Fruit fly (Drosophila melanogaster): Measurements from ENCODE around the gene SAK.

The SAK gene

dm6 chr3L:21515823-21516715 is at the start of gene SAK, which contains the start of gene Cdk12 (continued):
- no peak; the same call in 1 of the 2 replicates for TF ChIP-seq CG11696 (GFP tag; IDR thresholded peaks at IDR 0.05)
- peak; percentile 77 for TF ChIP-seq CG11247 (GFP tag; IDR thresholded peaks at IDR 0.05)
- TF ChIP-seq CG18476 (GFP tag; optimal IDR thresholded peaks at IDR 0.05): peak; percentile 79
- peak; percentile 42 for TF ChIP-seq CG6813 (GFP tag; optimal IDR thresholded peaks at IDR 0.05)
- no peak for TF ChIP-seq Nf-YA (GFP tag; IDR thresholded peaks at IDR 0.05)
- TF ChIP-seq Oaz (GFP tag; IDR thresholded peaks at IDR 0.05): peak; percentile 80
- peak; percentile 81 for TF ChIP-seq CG6272 (GFP tag; IDR thresholded peaks at IDR 0.05)
- 0 out of 3 replicates have a peak, but pooled peaks have one; percentile 46 for TF ChIP-seq CG2199 (GFP tag; IDR thresholded peaks at IDR 0.05)
- TF ChIP-seq HHEX (GFP tag; optimal IDR thresholded peaks at IDR 0.05): peak; percentile 85
- TF ChIP-seq Ets65A (GFP tag): peak; percentile 98
- peak; percentile 77 for TF ChIP-seq CG34422 (GFP tag; IDR thresholded peaks at IDR 0.05)
- peak; percentile 40 for TF ChIP-seq ATbp (GFP tag; optimal IDR thresholded peaks at IDR 0.05)
- TF ChIP-seq inv (GFP tag; IDR thresholded peaks at IDR 0.05; ENCODE audit: partially characterized antibody): peak; percentile 22; the same call in 1 of the 2 replicates
- TF ChIP-seq row (GFP tag; IDR thresholded peaks at IDR 0.05): peak; percentile 96
- TF ChIP-seq Meics (GFP tag; optimal IDR thresholded peaks at IDR 0.05): peak; percentile 85
- peak; percentile 79 for TF ChIP-seq Fer1 (GFP tag; optimal IDR thresholded peaks at IDR 0.05)
- 0 out of 2 replicates have a peak, but pooled peaks have one; percentile 59 for TF ChIP-seq ap (GFP tag; IDR thresholded peaks at IDR 0.05)
- TF ChIP-seq salm (tag; optimal IDR thresholded peaks at IDR 0.05): peak; percentile 60
- no peak; the same call in 2 of the 3 replicates for TF ChIP-seq zen2 (GFP tag; IDR thresholded peaks at IDR 0.05; ENCODE audit: partially characterized antibody)
- peak; percentile 77 for TF ChIP-seq danr (GFP tag; IDR thresholded peaks at IDR 0.05)
- no peak for TF ChIP-seq CG4282 (GFP tag; optimal IDR thresholded peaks at IDR 0.05)
- peak; percentile 88 for TF ChIP-seq CG7839 (tag; optimal IDR thresholded peaks at IDR 0.05)
- TF ChIP-seq Jarid2 (GFP tag; optimal IDR thresholded peaks at IDR 0.05): no peak
- TF ChIP-seq br (optimal IDR thresholded peaks at IDR 0.05): no peak
- peak; percentile 66; the same call in 2 of the 3 replicates for TF ChIP-seq H15 (GFP tag; IDR thresholded peaks at IDR 0.05)
- peak; percentile 88 for TF ChIP-seq CG15269 (tag; optimal IDR thresholded peaks at IDR 0.05)
- peak; percentile 87 for TF ChIP-seq CG4328 (GFP tag; optimal IDR thresholded peaks at IDR 0.05)
- peak; percentile 21 for TF ChIP-seq CG4854 (GFP tag; optimal IDR thresholded peaks at IDR 0.05)
- peak; percentile 55 for TF ChIP-seq CG6854 (GFP tag; optimal IDR thresholded peaks at IDR 0.05)
- TF ChIP-seq schlank (tag; optimal IDR thresholded peaks at IDR 0.05): peak; percentile 55
- TF ChIP-seq unc-4 (GFP tag; IDR thresholded peaks at IDR 0.05; ENCODE audit: partially characterized antibody): peak; percentile 37; the same call in 1 of the 2 replicates
- TF ChIP-seq CG2875 (GFP tag; optimal IDR thresholded peaks at IDR 0.05): peak; percentile 63
- no peak for TF ChIP-seq Lpt (GFP tag; optimal IDR thresholded peaks at IDR 0.05)
- TF ChIP-seq pzg (GFP tag; optimal IDR thresholded peaks at IDR 0.05): peak; percentile 40
- peak; percentile 71 for TF ChIP-seq Antp (GFP tag; optimal IDR thresholded peaks at IDR 0.05)
- peak; percentile 89 for TF ChIP-seq CG3281 (GFP tag; optimal IDR thresholded peaks at IDR 0.05)
- peak; percentile 10 for TF ChIP-seq CG1792 (GFP tag; optimal IDR thresholded peaks at IDR 0.05)
- TF ChIP-seq Doc2 (GFP tag; IDR thresholded peaks at IDR 0.05): no peak
- peak; percentile 74 for TF ChIP-seq CG17328 (GFP tag; IDR thresholded peaks at IDR 0.05)
- peak; percentile 87 for TF ChIP-seq CG10209 (GFP tag; optimal IDR thresholded peaks at IDR 0.05)
- TF ChIP-seq tin (GFP tag; optimal IDR thresholded peaks at IDR 0.05): peak; percentile 86
- no peak for TF ChIP-seq Deaf1 (tag; optimal IDR thresholded peaks at IDR 0.05)
- no peak for TF ChIP-seq z (GFP tag; IDR thresholded peaks at IDR 0.05)
- TF ChIP-seq p53 (GFP tag; optimal IDR thresholded peaks at IDR 0.05): no peak
- TF ChIP-seq da (GFP tag; optimal IDR thresholded peaks at IDR 0.05): no peak
- TF ChIP-seq CG4617 (GFP tag; optimal IDR thresholded peaks at IDR 0.05; ENCODE audit: borderline replicate concordance): peak; percentile 80
- TF ChIP-seq Hr78 (GFP tag; optimal IDR thresholded peaks at IDR 0.05): peak in 1 of 2 experiments; percentile 83
- TF ChIP-seq CG12071 (GFP tag; optimal IDR thresholded peaks at IDR 0.05): no peak

All from whole organism, embryonic.